Fruit fly (Drosophila melanogaster) whole organism, prepupa: ENCODE results near the gene mRpL51.

Experiments used
- Blimp-1 ChIP-seq: fragments of 200-800 bp; sonication (Bioruptor generic); optimal IDR thresholded peaks from 3 replicates; lab custom pipeline; 2017; ENCODE audit warnings: missing biosample characterization, missing genetic modification characterization, mild to moderate bottlenecking, moderate library complexity, missing genetic modification reagents
- CG10631 ChIP-seq: fragments of 200-800 bp; sonication (Bioruptor generic); optimal IDR thresholded peaks from 2 replicates; lab custom pipeline; 2016; ENCODE audit warnings: missing biosample characterization, missing genetic modification characterization
- CG11762 ChIP-seq: fragments of 200-800 bp; sonication (Bioruptor generic); optimal IDR thresholded peaks from 3 replicates; lab custom pipeline; 2016; ENCODE audit warnings: missing biosample characterization, missing genetic modification characterization; ENCODE audit not compliant: insufficient read depth
- CG15336 ChIP-seq: fragments of 200-800 bp; sonication (Bioruptor generic); IDR thresholded peaks from 2 replicates; pipeline ENCODE4 v1.3.6; 2022; ENCODE audit warnings: missing biosample characterization, missing genetic modification characterization
- CG16779 ChIP-seq: fragments of 200-800 bp; sonication (Bioruptor generic); optimal IDR thresholded peaks from 3 replicates; lab custom pipeline; 2017; ENCODE audit warnings: missing biosample characterization, mild to moderate bottlenecking, missing genetic modification characterization
- CG3032 ChIP-seq: fragments of 200-800 bp; optimal IDR thresholded peaks from 2 replicates; lab custom pipeline; 2019; ENCODE audit warnings: missing biosample characterization, mild to moderate bottlenecking, missing genetic modification characterization, moderate library complexity
- CG3919 ChIP-seq: fragments of 200-800 bp; sonication (Bioruptor generic); optimal IDR thresholded peaks from 3 replicates; lab custom pipeline; 2016; ENCODE audit warnings: missing biosample characterization, missing genetic modification characterization
- CG4318 ChIP-seq: fragments of 200-800 bp; sonication (Bioruptor generic); optimal IDR thresholded peaks from 3 replicates; lab custom pipeline; 2017; ENCODE audit warnings: missing biosample characterization, mild to moderate bottlenecking, missing genetic modification characterization
- CG6163 ChIP-seq: fragments of 200-800 bp; sonication (Bioruptor generic); IDR thresholded peaks from 3 replicates; pipeline ENCODE4 v1.3.6; 2022; ENCODE audit warnings: missing biosample characterization, missing genetic modification characterization
- CG6792 ChIP-seq: fragments of 200-800 bp; sonication (Bioruptor generic); optimal IDR thresholded peaks from 3 replicates; lab custom pipeline; 2016; ENCODE audit warnings: missing biosample characterization, missing genetic modification characterization
- CG6808 ChIP-seq: fragments of 200-800 bp; sonication (Bioruptor generic); optimal IDR thresholded peaks from 3 replicates; lab custom pipeline; 2017; ENCODE audit warnings: missing biosample characterization, missing genetic modification characterization, mild to moderate bottlenecking, moderate library complexity, missing genetic modification reagents
- CG6854 ChIP-seq: fragments of 200-800 bp; sonication (Bioruptor generic); optimal IDR thresholded peaks from 2 replicates; lab custom pipeline; 2017; ENCODE audit warnings: missing biosample characterization, mild to moderate bottlenecking, missing genetic modification characterization
- CG8119 ChIP-seq: fragments of 200-800 bp; sonication (Bioruptor generic); IDR thresholded peaks from 3 replicates; pipeline ENCODE4 v1.3.6; 2022; ENCODE audit warnings: missing biosample characterization, missing genetic modification characterization
- CG8319 ChIP-seq: fragments of 200-800 bp; sonication (Bioruptor generic); optimal IDR thresholded peaks from 3 replicates; lab custom pipeline; 2016; ENCODE audit warnings: missing biosample characterization, missing genetic modification characterization
- CG8632 ChIP-seq: fragments of 200-800 bp; sonication (Bioruptor generic); optimal IDR thresholded peaks from 3 replicates; lab custom pipeline; 2016; ENCODE audit warnings: missing biosample characterization, missing genetic modification characterization
- CG9139 ChIP-seq: fragments of 200-800 bp; sonication (Bioruptor generic); optimal IDR thresholded peaks from 3 replicates; lab custom pipeline; 2017; ENCODE audit warnings: missing biosample characterization, mild to moderate bottlenecking, missing genetic modification characterization
- Eip75B ChIP-seq: fragments of 200-800 bp; sonication (Bioruptor generic); optimal IDR thresholded peaks from 3 replicates; lab custom pipeline; 2016; ENCODE audit warnings: missing biosample characterization, missing genetic modification characterization
- Eip78C ChIP-seq: fragments of 200-800 bp; sonication (Bioruptor generic); peaks from one replicate; lab custom pipeline; 2016; ENCODE audit warnings: missing biosample characterization, missing genetic modification characterization
- Eip93F ChIP-seq: fragments of 200-800 bp; sonication (Bioruptor generic); optimal IDR thresholded peaks from 2 replicates; lab custom pipeline; 2016; ENCODE audit warnings: missing biosample characterization, mild to moderate bottlenecking, missing genetic modification characterization
- Ets96B ChIP-seq: fragments of 200-800 bp; optimal IDR thresholded peaks from 2 replicates; lab custom pipeline; 2019; ENCODE audit warnings: missing biosample characterization, mild to moderate bottlenecking, missing genetic modification characterization, moderate library complexity
- Gug ChIP-seq: fragments of 200-800 bp; sonication (Bioruptor generic); IDR thresholded peaks from 2 replicates; pipeline ENCODE4 v1.3.6; 2022; ENCODE audit warnings: missing biosample characterization, missing genetic modification characterization
- Hr38 ChIP-seq: sonication (Bioruptor generic); optimal IDR thresholded peaks from 2 replicates; lab custom pipeline; 2016; ENCODE audit warnings: missing biosample characterization, missing genetic modification characterization
- Hr39 ChIP-seq: fragments of 200-800 bp; sonication (Bioruptor generic); optimal IDR thresholded peaks from 2 replicates; lab custom pipeline; 2016; ENCODE audit warnings: missing biosample characterization, missing genetic modification characterization
- Hr4 ChIP-seq: fragments of 200-800 bp; sonication (Bioruptor generic); optimal IDR thresholded peaks from 3 replicates; lab custom pipeline; 2016; ENCODE audit warnings: missing biosample characterization, missing genetic modification characterization
- Lpt ChIP-seq: fragments of 200-800 bp; sonication (Bioruptor generic); optimal IDR thresholded peaks from 3 replicates; lab custom pipeline; 2016; ENCODE audit warnings: missing biosample characterization, missing genetic modification characterization
- Sox102F ChIP-seq: fragments of 200-800 bp; sonication (Bioruptor generic); optimal IDR thresholded peaks from 2 replicates; lab custom pipeline; 2016; ENCODE audit warnings: missing biosample characterization, mild to moderate bottlenecking, missing genetic modification characterization
- Sox14 ChIP-seq: fragments of 200-800 bp; sonication (Bioruptor generic); optimal IDR thresholded peaks from 3 replicates; lab custom pipeline; 2016; ENCODE audit warnings: missing biosample characterization, missing genetic modification characterization
- Sox15 ChIP-seq: fragments of 200-800 bp; sonication (Bioruptor generic); optimal IDR thresholded peaks from 3 replicates; lab custom pipeline; 2016; ENCODE audit warnings: missing biosample characterization, missing genetic modification characterization
- acj6 ChIP-seq: fragments of 200-800 bp; sonication (Bioruptor generic); optimal IDR thresholded peaks from 3 replicates; lab custom pipeline; 2016; ENCODE audit warnings: missing biosample characterization, missing genetic modification characterization
- cyc ChIP-seq: fragments of 200-800 bp; sonication (Bioruptor generic); optimal IDR thresholded peaks from 3 replicates; lab custom pipeline; 2016; ENCODE audit warnings: missing biosample characterization, missing genetic modification characterization
- dac ChIP-seq: fragments of 200-800 bp; sonication (Bioruptor generic); optimal IDR thresholded peaks from 2 replicates; lab custom pipeline; 2017; ENCODE audit warnings: missing biosample characterization, mild to moderate bottlenecking, missing genetic modification characterization
- eg ChIP-seq: fragments of 200-800 bp; sonication (Bioruptor generic); IDR thresholded peaks from 3 replicates; pipeline ENCODE4 v1.3.6; 2022; ENCODE audit warnings: missing biosample characterization, missing genetic modification characterization
- esn ChIP-seq: fragments of 200-800 bp; sonication (Bioruptor generic); optimal IDR thresholded peaks from 2 replicates; lab custom pipeline; 2016; ENCODE audit warnings: missing biosample characterization, mild to moderate bottlenecking, missing genetic modification characterization, moderate library complexity
- fd59A ChIP-seq: fragments of 200-800 bp; sonication (Bioruptor generic); optimal IDR thresholded peaks from 2 replicates; lab custom pipeline; 2017; ENCODE audit warnings: missing biosample characterization, mild to moderate bottlenecking, missing genetic modification characterization, missing genetic modification reagents
- fkh ChIP-seq: fragments of 200-800 bp; sonication (Bioruptor generic); optimal IDR thresholded peaks from 3 replicates; lab custom pipeline; 2017; ENCODE audit warnings: missing biosample characterization, mild to moderate bottlenecking, missing genetic modification characterization, moderate library complexity
- lz ChIP-seq: fragments of 200-800 bp; sonication (Bioruptor generic); optimal IDR thresholded peaks from 3 replicates; lab custom pipeline; 2016; ENCODE audit warnings: missing biosample characterization, missing genetic modification characterization
- net ChIP-seq: fragments of 200-800 bp; sonication (Bioruptor generic); optimal IDR thresholded peaks from 3 replicates; lab custom pipeline; 2016; ENCODE audit warnings: missing biosample characterization, missing genetic modification characterization
- salr ChIP-seq, 2 experiments: fragments of 200-800 bp; sonication (Bioruptor generic); optimal IDR thresholded peaks; 3 replicates each; lab custom pipeline; 2016 to 2018; ENCODE audit warnings: missing biosample characterization in 2 of 2, missing genetic modification characterization in 2 of 2, mild to moderate bottlenecking in 1 of 2
- spab ChIP-seq: fragments of 200-800 bp; sonication (Bioruptor generic); optimal IDR thresholded peaks from 2 replicates; lab custom pipeline; 2017; ENCODE audit warnings: missing biosample characterization, mild to moderate bottlenecking, missing genetic modification characterization, missing genetic modification reagents
- ss ChIP-seq, 2 experiments: fragments of 200-800 bp; sonication (Bioruptor generic); optimal IDR thresholded peaks; 2 replicates in 1 of 2; 3 replicates in 1 of 2; lab custom pipeline; 2017 to 2018; ENCODE audit warnings: mild to moderate bottlenecking in 2 of 2, missing biosample characterization in 2 of 2, missing genetic modification characterization in 2 of 2, moderate library complexity in 1 of 2
- svp ChIP-seq: fragments of 200-800 bp; sonication (Bioruptor generic); peaks from one replicate; lab custom pipeline; 2016; ENCODE audit warnings: missing biosample characterization, missing genetic modification characterization
- vri ChIP-seq: fragments of 200-800 bp; sonication (Bioruptor generic); optimal IDR thresholded peaks from 3 replicates; lab custom pipeline; 2016; ENCODE audit warnings: missing biosample characterization, mild to moderate bottlenecking, missing genetic modification characterization

Gene mRpL51

dm6 chr2L:8543731-8544359, 26.7 kb upstream of the mRpL51 start (continued):
- TF ChIP-seq CG8319 (GFP tag; lab: Kevin White, UChicago) (no peak), Blimp-1 (GFP tag; lab: Kevin White, UChicago) (no peak), Lpt (GFP tag; lab: Kevin White, UChicago) (no peak), Eip78C (GFP tag; lab: Kevin White, UChicago) (peak; percentile 40), CG4318 (GFP tag; lab: Kevin White, UChicago) (no peak), CG8632 (GFP tag; lab: Kevin White, UChicago) (no peak), svp (GFP tag; lab: Kevin White, UChicago) (peak; percentile 47), salr (GFP tag; optimal IDR thresholded peaks at IDR 0.05; lab: Kevin White, UChicago) (no peak), Ets96B (tag; lab: Kevin White, UChicago) (no peak), acj6 (no peak), CG9139 (GFP tag; lab: Kevin White, UChicago) (no peak), CG6163 (peak; percentile 70; the same call in 2 of the 3 replicates), spab (GFP tag; lab: Kevin White, UChicago) (no peak), Sox102F (GFP tag; lab: Kevin White, UChicago) (peak; percentile 25), CG8119 (peak; percentile 25; the same call in 1 of the 3 replicates)
- TF ChIP-seq, all 60 proteins: peak for 9

- no peak for TF ChIP-seq Sox14 (GFP tag; lab: Kevin White, UChicago)
- TF ChIP-seq CG4318 (GFP tag; lab: Kevin White, UChicago): no peak
- peak; percentile 13 for TF ChIP-seq esn
- no peak for TF ChIP-seq CG6792 (GFP tag; lab: Kevin White, UChicago)
- no peak for TF ChIP-seq vri (GFP tag; lab: Kevin White, UChicago)
- TF ChIP-seq CG6163: peak; percentile 43; the same call in 1 of the 3 replicates
- TF ChIP-seq CG15336 (GFP tag; lab: Robert Waterston, UW): peak; percentile 46; the same call in 1 of the 2 replicates
- no peak for TF ChIP-seq Lpt (GFP tag; lab: Kevin White, UChicago)
- TF ChIP-seq CG8632 (GFP tag; lab: Kevin White, UChicago): no peak
- TF ChIP-seq Sox102F (GFP tag; lab: Kevin White, UChicago): peak; percentile 39
- TF ChIP-seq CG8119: peak; percentile 17; the same call in 1 of the 3 replicates
- TF ChIP-seq ss (GFP tag; optimal IDR thresholded peaks at IDR 0.05; lab: Kevin White, UChicago): peak in 1 of 2 experiments; percentile 10
- TF ChIP-seq CG3032: no peak
- TF ChIP-seq fkh (GFP tag; lab: Kevin White, UChicago): peak; percentile 23
- no peak for TF ChIP-seq CG3919
- peak; percentile 7 for TF ChIP-seq CG6808 (GFP tag; lab: Kevin White, UChicago)
- TF ChIP-seq Eip78C (GFP tag; lab: Kevin White, UChicago): peak; percentile 50
- TF ChIP-seq Ets96B (tag; lab: Kevin White, UChicago): no peak
- no peak for TF ChIP-seq CG10631 (GFP tag; lab: Kevin White, UChicago)
- TF ChIP-seq Eip75B: no peak
- peak; percentile 23 for TF ChIP-seq net (GFP tag; lab: Kevin White, UChicago)
- peak; percentile 35 for TF ChIP-seq CG6854 (GFP tag; lab: Kevin White, UChicago)
These were observed 25.9 kb upstream of the mRpL51 start for dm6 chr2L:8543102-8543501.

DNA sequence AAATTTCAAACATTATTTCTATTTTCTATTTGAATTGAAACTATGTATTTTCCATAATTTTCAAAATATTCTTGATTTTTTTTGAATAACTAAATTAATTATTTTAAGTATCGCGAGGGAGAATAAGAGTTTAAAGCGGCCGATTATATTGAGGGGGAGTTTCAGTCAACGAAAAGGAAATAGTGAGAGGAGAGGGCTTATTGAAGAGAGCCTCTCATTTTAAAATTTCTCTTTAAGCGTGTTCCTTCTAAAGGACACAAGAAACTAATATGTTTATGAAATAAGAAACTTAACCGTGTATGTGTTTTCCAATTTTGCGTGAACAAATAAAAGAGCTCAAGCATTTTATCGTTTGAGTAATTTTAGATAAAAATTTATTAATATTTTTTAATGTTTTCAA, 25.5 kb upstream of the mRpL51 start:
- TF ChIP-seq dac (GFP tag; lab: Kevin White, UChicago) (no peak), Hr39 (no peak), CG16779 (tag; lab: Kevin White, UChicago) (no peak), Hr38 (GFP tag; lab: Kevin White, UChicago) (no peak), acj6 (no peak), svp (GFP tag; lab: Kevin White, UChicago) (no peak), CG15336 (GFP tag; lab: Robert Waterston, UW) (no peak), Hr4 (GFP tag; lab: Kevin White, UChicago) (no peak)

DNA sequence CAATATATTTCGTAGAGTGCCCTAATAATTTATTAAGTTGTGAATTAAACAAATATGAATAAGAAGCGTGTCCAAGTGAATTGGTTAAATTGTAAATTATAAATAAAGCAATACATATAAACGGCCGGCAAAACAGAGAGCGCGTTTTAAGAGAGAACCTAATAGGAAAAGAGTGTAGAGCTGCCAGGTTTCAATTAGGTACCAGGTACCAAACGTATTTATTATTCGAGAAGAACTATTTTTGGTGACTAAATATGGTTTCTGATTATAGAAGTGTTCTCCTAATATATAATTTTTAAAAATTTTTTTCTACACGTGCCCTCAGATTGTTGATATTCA, 25.0 kb upstream of the mRpL51 start:
- TF ChIP-seq CG4318 (GFP tag; lab: Kevin White, UChicago) (no peak), eg (GFP tag; lab: Robert Waterston, UW) (no peak), Lpt (GFP tag; lab: Kevin White, UChicago) (no peak), Gug (GFP tag; lab: Robert Waterston, UW) (no peak), ss (GFP tag; optimal IDR thresholded peaks at IDR 0.05; lab: Kevin White, UChicago) (no peak), CG11762 (GFP tag; lab: Kevin White, UChicago) (no peak), Sox14 (GFP tag; lab: Kevin White, UChicago) (no peak), svp (GFP tag; lab: Kevin White, UChicago) (no peak), CG3032 (no peak), dac (GFP tag; lab: Kevin White, UChicago) (no peak), CG10631 (GFP tag; lab: Kevin White, UChicago) (no peak), fd59A (GFP tag; lab: Kevin White, UChicago) (no peak), Eip78C (GFP tag; lab: Kevin White, UChicago) (no peak), CG6854 (GFP tag; lab: Kevin White, UChicago) (no peak), lz (GFP tag; lab: Kevin White, UChicago) (no peak), vri (GFP tag; lab: Kevin White, UChicago) (no peak), cyc (GFP tag; lab: Kevin White, UChicago) (no peak), Eip93F (GFP tag; lab: Kevin White, UChicago) (no peak), Sox15 (no peak)
